Worm (Caenorhabditis elegans) whole organism, mixed stage, embryonic: ENCODE measurements around the gene bli-6.

ENCODE experiments used
- M03D4.4 ChIP-seq: sonication (generic microtip); optimal IDR thresholded peaks from 2 replicates; lab custom pipeline; 2017; ENCODE audit warnings: mild to moderate bottlenecking, missing genetic modification characterization, missing compliant biosample characterization
- ham-2 ChIP-seq: fragments of 200-800 bp; sonication (Bioruptor generic); optimal IDR thresholded peaks from 2 replicates; lab custom pipeline; 2018; ENCODE audit warnings: mild to moderate bottlenecking, missing genetic modification characterization, missing compliant biosample characterization

DNA sequence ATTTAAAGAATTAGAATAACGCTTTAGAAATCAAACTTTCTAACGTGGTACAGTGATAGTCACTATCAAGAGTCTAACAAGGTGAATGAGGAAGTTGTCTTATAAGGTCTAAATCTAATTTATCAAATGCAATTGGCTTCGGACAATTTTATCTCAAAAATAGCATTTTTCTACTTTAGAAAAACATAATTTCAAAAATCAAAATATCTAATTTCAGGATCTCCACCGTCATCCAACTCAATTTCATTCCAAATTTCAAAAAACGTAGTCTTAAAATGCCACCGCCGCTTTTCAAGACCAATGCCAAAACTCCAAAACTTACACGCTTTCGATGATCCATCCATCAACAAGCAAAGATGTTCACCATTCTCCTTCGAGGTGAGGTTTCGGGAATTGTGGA is 11.8 kb upstream of the bli-6 start, which contains the start of gene Y73B6BL.270:
- TF ChIP-seq M03D4.4 (no peak), ham-2 (no peak)
